Worm (Caenorhabditis elegans) whole organism, L4 larva: ENCODE results near the gene dpf-2.

Experiments
- D1046.2 ChIP-seq: fragments of 200-800 bp; sonication (Bioruptor generic); IDR thresholded peaks from 2 replicates; pipeline ENCODE4 v1.3.6; 2022; ENCODE audit warnings: missing genetic modification characterization, missing compliant biosample characterization
- F10B5.3 ChIP-seq: sonication (generic microtip); optimal IDR thresholded peaks from 2 replicates; lab custom pipeline; 2016; ENCODE audit warnings: mild to moderate bottlenecking, missing genetic modification characterization, missing compliant biosample characterization
- F26F4.8 ChIP-seq: fragments of 200-800 bp; sonication (Bioruptor generic); conservative IDR thresholded peaks from 2 replicates; pipeline ENCODE4 v1.3.6; 2022; ENCODE audit warnings: missing genetic modification characterization, missing compliant biosample characterization
- F37D6.2 ChIP-seq: sonication (generic microtip); optimal IDR thresholded peaks from 2 replicates; lab custom pipeline; 2016; ENCODE audit warnings: mild to moderate bottlenecking, missing genetic modification characterization, missing compliant biosample characterization
- F49E8.2 ChIP-seq: sonication (generic microtip); optimal IDR thresholded peaks from 2 replicates; lab custom pipeline; 2016; ENCODE audit warnings: missing compliant biosample characterization, mild to moderate bottlenecking, missing genetic modification characterization, borderline replicate concordance
- T20F7.1 ChIP-seq: fragments of 200-800 bp; sonication (Bioruptor generic); optimal IDR thresholded peaks from 2 replicates; lab custom pipeline; 2018; ENCODE audit warnings: mild to moderate bottlenecking, missing genetic modification characterization, missing compliant biosample characterization
- T26A8.4 ChIP-seq: fragments of 200-800 bp; sonication (Bioruptor generic); IDR thresholded peaks from 2 replicates; pipeline ENCODE4 v1.3.6; 2022; ENCODE audit warnings: missing genetic modification characterization, missing compliant biosample characterization
- Y5F2A.4 ChIP-seq: fragments of 200-800 bp; sonication (Bioruptor generic); optimal IDR thresholded peaks from 2 replicates; lab custom pipeline; 2018; ENCODE audit warnings: mild to moderate bottlenecking, missing genetic modification characterization, missing compliant biosample characterization
- Y75B8A.6 ChIP-seq: fragments of 200-800 bp; sonication (Bioruptor generic); IDR thresholded peaks from 2 replicates; pipeline ENCODE4 v1.3.6; 2022; ENCODE audit warnings: missing genetic modification reagents, missing genetic modification characterization, missing compliant biosample characterization
- aha-1 ChIP-seq: fragments of 150-350 bp; peaks from one replicate; lab custom pipeline; 2014; ENCODE audit warnings: missing biosample characterization, missing genetic modification characterization
- aly-2 ChIP-seq: sonication (generic microtip); optimal IDR thresholded peaks from 2 replicates; lab custom pipeline; 2018; ENCODE audit warnings: missing biosample characterization, missing genetic modification characterization
- ama-1 ChIP-seq: fragments of 150-350 bp; optimal IDR thresholded peaks from 2 replicates; lab custom pipeline; 2014; ENCODE audit warnings: inconsistent platforms, mixed read lengths
- arid-1 ChIP-seq: fragments of 200-800 bp; sonication (Bioruptor generic); conservative IDR thresholded peaks from 2 replicates; pipeline ENCODE4 v1.3.6; 2022; ENCODE audit warnings: missing genetic modification reagents, missing genetic modification characterization, missing compliant biosample characterization
- ceh-44 ChIP-seq: fragments of 200-800 bp; sonication (Bioruptor generic); IDR thresholded peaks from 2 replicates; pipeline ENCODE4 v1.3.6; 2022; ENCODE audit warnings: missing genetic modification reagents, missing genetic modification characterization, missing compliant biosample characterization
- ceh-82 ChIP-seq: sonication (generic microtip); optimal IDR thresholded peaks from 2 replicates; lab custom pipeline; 2017; ENCODE audit warnings: missing biosample characterization, missing genetic modification characterization
- cey-2 ChIP-seq: sonication (generic microtip); optimal IDR thresholded peaks from 3 replicates; lab custom pipeline; 2017; ENCODE audit warnings: missing genetic modification characterization, mild to moderate bottlenecking, missing compliant biosample characterization, antibody characterized with exemption, borderline replicate concordance; ENCODE audit not compliant: insufficient read depth
- ctbp-1 ChIP-seq: fragments of 200-800 bp; sonication (Bioruptor generic); IDR thresholded peaks from 2 replicates; pipeline ENCODE4 v1.3.6; 2022; ENCODE audit warnings: missing genetic modification reagents, missing genetic modification characterization, missing compliant biosample characterization
- daf-12 ChIP-seq: fragments of 150-350 bp; optimal IDR thresholded peaks from 2 replicates; lab custom pipeline; 2014; ENCODE audit warnings: missing biosample characterization, missing genetic modification reagents, missing genetic modification characterization
- daf-16 ChIP-seq, 3 experiments: sonication (generic microtip); optimal IDR thresholded peaks; 2 replicates each; lab custom pipeline; 2016 to 2017; ENCODE audit warnings: missing genetic modification characterization in 3 of 3, missing genetic modification reagents in 3 of 3, mild to moderate bottlenecking in 2 of 3, missing compliant biosample characterization in 2 of 3, missing biosample characterization in 1 of 3, moderate library complexity in 1 of 3
- egl-43 ChIP-seq: fragments of 200-800 bp; sonication (Bioruptor generic); IDR thresholded peaks from 2 replicates; pipeline ENCODE4 v1.3.6; 2022; ENCODE audit warnings: missing genetic modification reagents, missing genetic modification characterization, missing compliant biosample characterization
- fkh-10 ChIP-seq: fragments of 150-350 bp; optimal IDR thresholded peaks from 2 replicates; lab custom pipeline; 2014; ENCODE audit warnings: missing biosample characterization, missing genetic modification reagents, missing genetic modification characterization
- gei-8 ChIP-seq: fragments of 200-800 bp; sonication (Bioruptor generic); optimal IDR thresholded peaks from 2 replicates; lab custom pipeline; 2018; ENCODE audit warnings: mild to moderate bottlenecking, missing genetic modification characterization, missing compliant biosample characterization
- jun-1 ChIP-seq: fragments of 150-350 bp; optimal IDR thresholded peaks from 2 replicates; lab custom pipeline; 2014; ENCODE audit warnings: missing biosample characterization, missing genetic modification reagents, missing genetic modification characterization
- lim-7 ChIP-seq: fragments of 200-800 bp; sonication (Bioruptor generic); IDR thresholded peaks from 2 replicates; pipeline ENCODE4 v1.3.6; 2022; ENCODE audit warnings: missing genetic modification characterization, missing compliant biosample characterization
- lin-1 ChIP-seq: fragments of 200-800 bp; sonication (Bioruptor generic); IDR thresholded peaks from 2 replicates; pipeline ENCODE4 v1.3.6; 2022; ENCODE audit warnings: missing genetic modification reagents, missing genetic modification characterization, missing compliant biosample characterization
- lin-13 ChIP-seq: fragments of 150-350 bp; optimal IDR thresholded peaks from 2 replicates; lab custom pipeline; 2014; ENCODE audit warnings: missing biosample characterization, missing genetic modification reagents, missing genetic modification characterization
- lin-15B ChIP-seq: fragments of 150-350 bp; sonication (generic microtip); optimal IDR thresholded peaks from 3 replicates; lab custom pipeline; 2014; ENCODE audit warnings: missing biosample characterization, missing genetic modification characterization
- lin-29 ChIP-seq: fragments of 200-800 bp; sonication (Bioruptor generic); IDR thresholded peaks from 2 replicates; pipeline ENCODE4 v1.3.6; 2022; ENCODE audit warnings: missing genetic modification reagents, missing genetic modification characterization, missing compliant biosample characterization
- lin-39 ChIP-seq: fragments of 150-350 bp; optimal IDR thresholded peaks from 2 replicates; lab custom pipeline; 2014; ENCODE audit warnings: missing biosample characterization, missing genetic modification reagents, missing genetic modification characterization
- madf-5 ChIP-seq, 2 experiments: fragments of 200-800 bp; sonication (Bioruptor generic); IDR thresholded peaks; 2 replicates each; pipeline ENCODE4 v1.3.6; 2022; ENCODE audit warnings: missing compliant biosample characterization in 2 of 2, missing genetic modification characterization in 2 of 2
- madf-9 ChIP-seq: fragments of 200-800 bp; sonication (Bioruptor generic); conservative IDR thresholded peaks from 2 replicates; pipeline ENCODE4 v1.3.6; 2022; ENCODE audit warnings: missing genetic modification reagents, missing genetic modification characterization, missing compliant biosample characterization
- mep-1 ChIP-seq: fragments of 150-350 bp; sonication (generic microtip); optimal IDR thresholded peaks from 3 replicates; lab custom pipeline; 2014; ENCODE audit warnings: missing biosample characterization, missing genetic modification characterization
- mes-2 ChIP-seq: sonication (generic microtip); optimal IDR thresholded peaks from 2 replicates; lab custom pipeline; 2016; ENCODE audit warnings: missing genotype, mild to moderate bottlenecking, missing genetic modification characterization, missing compliant biosample characterization; ENCODE audit not compliant: poor library complexity, severe bottlenecking
- mxl-2 ChIP-seq: fragments of 200-800 bp; sonication (Bioruptor generic); conservative IDR thresholded peaks from 2 replicates; pipeline ENCODE4 v1.3.6; 2022; ENCODE audit warnings: missing genetic modification reagents, missing genetic modification characterization, missing compliant biosample characterization
- mxl-3 ChIP-seq: fragments of 200-800 bp; sonication (Bioruptor generic); optimal IDR thresholded peaks from 2 replicates; lab custom pipeline; 2018; ENCODE audit warnings: mild to moderate bottlenecking, missing genetic modification characterization, missing compliant biosample characterization
- nhr-102 ChIP-seq: sonication (generic microtip); optimal IDR thresholded peaks from 2 replicates; lab custom pipeline; 2016; ENCODE audit warnings: mild to moderate bottlenecking, missing genetic modification characterization, moderate library complexity, missing compliant biosample characterization
- nhr-11 ChIP-seq: fragments of 150-350 bp; optimal IDR thresholded peaks from 2 replicates; lab custom pipeline; 2014; ENCODE audit warnings: missing biosample characterization, missing genetic modification characterization
- nhr-111 ChIP-seq: fragments of 200-800 bp; sonication (Bioruptor generic); optimal IDR thresholded peaks from 2 replicates; lab custom pipeline; 2018; ENCODE audit warnings: mild to moderate bottlenecking, missing genetic modification characterization, missing compliant biosample characterization
- nhr-237 ChIP-seq: sonication (generic microtip); optimal IDR thresholded peaks from 2 replicates; lab custom pipeline; 2017; ENCODE audit warnings: missing biosample characterization, missing genetic modification characterization
- nhr-28 ChIP-seq: fragments of 150-350 bp; optimal IDR thresholded peaks from 2 replicates; lab custom pipeline; 2014; ENCODE audit warnings: missing biosample characterization, missing genetic modification characterization
- nhr-42 ChIP-seq: fragments of 200-800 bp; sonication (Bioruptor generic); IDR thresholded peaks from 2 replicates; pipeline ENCODE4 v1.3.6; 2022; ENCODE audit warnings: missing genetic modification characterization, missing compliant biosample characterization
- nhr-6 ChIP-seq: fragments of 150-350 bp; optimal IDR thresholded peaks from 2 replicates; lab custom pipeline; 2014; ENCODE audit warnings: missing biosample characterization, missing genetic modification characterization
- nhr-76 ChIP-seq: fragments of 150-350 bp; optimal IDR thresholded peaks from 2 replicates; lab custom pipeline; 2014; ENCODE audit warnings: missing biosample characterization, missing genetic modification characterization
- nhr-77 ChIP-seq: fragments of 150-350 bp; optimal IDR thresholded peaks from 2 replicates; lab custom pipeline; 2014; ENCODE audit warnings: missing biosample characterization, missing genetic modification characterization
- php-3 ChIP-seq: fragments of 200-800 bp; sonication (Bioruptor generic); IDR thresholded peaks from 2 replicates; pipeline ENCODE4 v1.3.6; 2022; ENCODE audit warnings: missing genetic modification reagents, missing genetic modification characterization, missing compliant biosample characterization
- rbr-2 ChIP-seq: sonication (generic microtip); optimal IDR thresholded peaks from 2 replicates; lab custom pipeline; 2016; ENCODE audit warnings: missing genotype, missing genetic modification characterization, missing compliant biosample characterization
- set-16 ChIP-seq: fragments of 200-800 bp; sonication (Bioruptor generic); IDR thresholded peaks from 2 replicates; pipeline ENCODE4 v1.3.6; 2022; ENCODE audit warnings: missing genetic modification reagents, missing genetic modification characterization, missing compliant biosample characterization
- snpc-1.2 ChIP-seq: fragments of 200-800 bp; sonication (Bioruptor generic); IDR thresholded peaks from 2 replicates; pipeline ENCODE4 v1.3.6; 2022; ENCODE audit warnings: missing genetic modification reagents, missing genetic modification characterization, missing compliant biosample characterization
- spr-1 ChIP-seq: sonication (generic microtip); optimal IDR thresholded peaks from 2 replicates; lab custom pipeline; 2016; ENCODE audit warnings: mild to moderate bottlenecking, missing genetic modification characterization, missing compliant biosample characterization
- tra-1 ChIP-seq: fragments of 200-800 bp; sonication (Bioruptor generic); IDR thresholded peaks from 2 replicates; pipeline ENCODE4 v1.3.6; 2022; ENCODE audit warnings: missing genetic modification reagents, missing genetic modification characterization, missing compliant biosample characterization
- vab-7 ChIP-seq: fragments of 200-800 bp; sonication (Bioruptor generic); IDR thresholded peaks from 2 replicates; pipeline ENCODE4 v1.3.6; 2022; ENCODE audit warnings: missing genetic modification reagents, missing genetic modification characterization, missing compliant biosample characterization
- ztf-11 ChIP-seq: fragments of 150-350 bp; optimal IDR thresholded peaks from 2 replicates; lab custom pipeline; 2014; ENCODE audit warnings: missing biosample characterization, missing genetic modification characterization

Gene dpf-2

ce11 chrX:14841030-14841429, 9.4 kb downstream of the dpf-2 start (continued):
- peak; percentile 90 for TF ChIP-seq nhr-28 (tag; lab: Kevin White, UChicago)
- TF ChIP-seq set-16 (GFP tag; lab: Robert Waterston, UW), result peak; percentile 64; the same call in 1 of the 2 replicates
- peak; percentile 84 for TF ChIP-seq F37D6.2 (tag; lab: Kevin White, UChicago)
- TF ChIP-seq ceh-44, result no peak
- no peak for TF ChIP-seq Y75B8A.6 (GFP tag; lab: Robert Waterston, UW)
- no peak for TF ChIP-seq mxl-2 (GFP tag; lab: Robert Waterston, UW)
- TF ChIP-seq aha-1, result peak; percentile 99
- peak; percentile 70 for TF ChIP-seq lin-13 (GFP tag; lab: Kevin White, UChicago)
- peak; percentile 85 for TF ChIP-seq nhr-77
- no peak for TF ChIP-seq D1046.2
- TF ChIP-seq Y5F2A.4 (GFP tag; lab: Kevin White, UChicago), result no peak
- TF ChIP-seq nhr-76 (tag; lab: Kevin White, UChicago), result no peak
- no peak; the same call in 1 of the 2 replicates for TF ChIP-seq egl-43 (GFP tag; lab: Robert Waterston, UW)
- no peak for TF ChIP-seq lin-15B
- TF ChIP-seq T20F7.1 (GFP tag; lab: Kevin White, UChicago), result peak; percentile 60
- no peak for TF ChIP-seq madf-9 (GFP tag; lab: Robert Waterston, UW)
- peak; percentile 34 for TF ChIP-seq spr-1 (tag; lab: Kevin White, UChicago)
- no peak for TF ChIP-seq lim-7
- no peak for TF ChIP-seq T26A8.4 (GFP tag; lab: Robert Waterston, UW)
- no peak for TF ChIP-seq lin-1 (GFP tag; lab: Robert Waterston, UW)
- peak; percentile 60 for TF ChIP-seq jun-1 (tag; lab: Kevin White, UChicago)
- TF ChIP-seq lin-39 (tag; lab: Kevin White, UChicago), result no peak
- no peak for TF ChIP-seq daf-12
- TF ChIP-seq gei-8 (GFP tag; lab: Kevin White, UChicago), result no peak
- TF ChIP-seq ctbp-1 (GFP tag; lab: Robert Waterston, UW), result peak; percentile 92
- no peak for TF ChIP-seq nhr-102 (tag; lab: Kevin White, UChicago)
- no peak for TF ChIP-seq snpc-1.2 (GFP tag; lab: Robert Waterston, UW)
- peak; percentile 50 for TF ChIP-seq vab-7 (GFP tag; lab: Robert Waterston, UW)
- peak; percentile 10 for TF ChIP-seq ama-1 (lab: Kevin White, UChicago)
- 0 out of 2 replicates have a peak, but pooled peaks have one; percentile 18 for TF ChIP-seq nhr-42 (GFP tag; lab: Robert Waterston, UW)
- TF ChIP-seq ceh-82, result no peak
- TF ChIP-seq fkh-10 (GFP tag; lab: Kevin White, UChicago), result peak; percentile 94
- no peak for TF ChIP-seq php-3 (GFP tag; lab: Robert Waterston, UW)
- TF ChIP-seq daf-16 (GFP tag; optimal IDR thresholded peaks at IDR 0.05; lab: Kevin White, UChicago), result peak in 1 of 2 experiments; percentile 64
- TF ChIP-seq daf-16 (tag; optimal IDR thresholded peaks at IDR 0.05; lab: Kevin White, UChicago), result peak; percentile 59
- no peak for TF ChIP-seq madf-5 (GFP tag; IDR thresholded peaks at IDR 0.05; lab: Robert Waterston, UW)
- peak; percentile 91 for TF ChIP-seq rbr-2 (tag; lab: Kevin White, UChicago)
- TF ChIP-seq cey-2, result no peak
- 0 out of 2 replicates have a peak, but pooled peaks have one; percentile 7 for TF ChIP-seq arid-1 (GFP tag; lab: Robert Waterston, UW)
- TF ChIP-seq nhr-11 (tag; lab: Kevin White, UChicago), result peak; percentile 87
- peak; percentile 1 for TF ChIP-seq F10B5.3 (tag; lab: Kevin White, UChicago)
- no peak for TF ChIP-seq tra-1
- peak; percentile 84 for TF ChIP-seq mes-2 (tag; lab: Kevin White, UChicago)
- TF ChIP-seq nhr-111 (GFP tag; lab: Kevin White, UChicago), result no peak
- no peak for TF ChIP-seq F26F4.8 (GFP tag; lab: Robert Waterston, UW)
- TF ChIP-seq aly-2 (tag; lab: Kevin White, UChicago), result no peak
- TF ChIP-seq mep-1 (tag; lab: Kevin White, UChicago), result peak; percentile 94
- no peak for TF ChIP-seq nhr-237 (tag; lab: Kevin White, UChicago)
- TF ChIP-seq lin-29 (GFP tag; lab: Robert Waterston, UW), result no peak; the same call in 1 of the 2 replicates
- TF ChIP-seq nhr-6 (tag; lab: Kevin White, UChicago), result peak; percentile 75
- no peak for TF ChIP-seq ztf-11 (tag; lab: Kevin White, UChicago)
- TF ChIP-seq mxl-3 (GFP tag; lab: Kevin White, UChicago), result peak; percentile 74
- TF ChIP-seq F49E8.2 (tag; lab: Kevin White, UChicago), result no peak
